Fruit fly (Drosophila melanogaster) whole organism, embryonic: ENCODE data around the gene CG14721.
A peak's percentile ranks its signal among the peaks of the same experiment; 100 is the strongest.

Experiments used
- Adf1 ChIP-seq: fragments of 200-800 bp; sonication (Bioruptor generic); IDR thresholded peaks from 2 replicates; pipeline ENCODE4 v1.3.6; 2022; ENCODE audit warnings: missing biosample characterization, missing genetic modification characterization
- Antp ChIP-seq: fragments of 200-800 bp; sonication (Bioruptor generic); optimal IDR thresholded peaks from 3 replicates; lab custom pipeline; 2016; ENCODE audit warnings: missing biosample characterization, missing genetic modification characterization
- Blimp-1 ChIP-seq: fragments of 200-800 bp; sonication (Bioruptor generic); optimal IDR thresholded peaks from 3 replicates; lab custom pipeline; 2018; ENCODE audit warnings: missing biosample characterization, missing genetic modification characterization, mild to moderate bottlenecking, moderate library complexity, missing genetic modification reagents
- CG10565 ChIP-seq: fragments of 200-800 bp; sonication (Bioruptor generic); optimal IDR thresholded peaks from 3 replicates; lab custom pipeline; 2016; ENCODE audit warnings: missing biosample characterization, mild to moderate bottlenecking, missing genetic modification characterization
- CG10979 ChIP-seq: fragments of 200-800 bp; sonication (Bioruptor generic); optimal IDR thresholded peaks from 2 replicates; lab custom pipeline; 2018; ENCODE audit warnings: missing biosample characterization, mild to moderate bottlenecking, missing genetic modification characterization, moderate library complexity
- CG11093 ChIP-seq: fragments of 200-800 bp; sonication (Bioruptor generic); IDR thresholded peaks from 3 replicates; pipeline ENCODE4 v1.3.6; 2022; ENCODE audit warnings: missing biosample characterization, missing genetic modification characterization
- CG14860 ChIP-seq: fragments of 200-800 bp; sonication (Bioruptor generic); IDR thresholded peaks from 3 replicates; pipeline ENCODE4 v1.3.6; 2022; ENCODE audit warnings: missing biosample characterization, missing genetic modification characterization; ENCODE audit not compliant: partially characterized antibody
- CG1832 ChIP-seq: fragments of 200-800 bp; sonication (Bioruptor generic); optimal IDR thresholded peaks from 2 replicates; lab custom pipeline; 2017; ENCODE audit warnings: missing biosample characterization, mild to moderate bottlenecking, missing genetic modification characterization, inconsistent platforms
- CG30403 ChIP-seq: fragments of 200-800 bp; sonication (Bioruptor generic); optimal IDR thresholded peaks from 3 replicates; lab custom pipeline; 2016; ENCODE audit warnings: missing biosample characterization, missing genetic modification characterization
- CG3065 ChIP-seq: fragments of 200-800 bp; sonication (Bioruptor generic); optimal IDR thresholded peaks from 2 replicates; lab custom pipeline; 2016; ENCODE audit warnings: missing biosample characterization, missing genetic modification characterization
- CG5953 ChIP-seq: fragments of 200-800 bp; sonication (Bioruptor generic); IDR thresholded peaks from 2 replicates; pipeline ENCODE4 v1.3.6; 2022; ENCODE audit warnings: missing biosample characterization, missing genetic modification characterization
- CG6689 ChIP-seq: fragments of 200-800 bp; sonication (Bioruptor generic); IDR thresholded peaks from 2 replicates; pipeline ENCODE4 v1.3.6; 2022; ENCODE audit warnings: missing biosample characterization, missing genetic modification characterization
- CG6765 ChIP-seq: fragments of 200-800 bp; sonication (Bioruptor generic); optimal IDR thresholded peaks from 3 replicates; lab custom pipeline; 2017; ENCODE audit warnings: missing biosample characterization, mild to moderate bottlenecking, missing genetic modification characterization
- CG7839 ChIP-seq: fragments of 200-800 bp; sonication (Bioruptor generic); optimal IDR thresholded peaks from 3 replicates; lab custom pipeline; 2018; ENCODE audit warnings: missing biosample characterization, mild to moderate bottlenecking, missing genetic modification characterization, moderate library complexity
- CG8478 ChIP-seq: fragments of >200 bp; optimal IDR thresholded peaks from 2 replicates; lab custom pipeline; 2018
- CG9609 ChIP-seq: fragments of 200-800 bp; sonication (Bioruptor generic); optimal IDR thresholded peaks from 3 replicates; lab custom pipeline; 2016; ENCODE audit warnings: missing biosample characterization, missing genetic modification characterization
- CHES-1-like ChIP-seq: fragments of 200-800 bp; sonication (Bioruptor generic); optimal IDR thresholded peaks from 2 replicates; lab custom pipeline; 2016; ENCODE audit warnings: missing biosample characterization, missing genetic modification characterization
- Dip2 ChIP-seq: fragments of 200-800 bp; sonication (Bioruptor generic); IDR thresholded peaks from 2 replicates; pipeline ENCODE4 v1.3.6; 2022; ENCODE audit warnings: missing biosample characterization, missing genetic modification characterization
- Dref ChIP-seq: fragments of 200-800 bp; sonication (Bioruptor generic); IDR thresholded peaks from 2 replicates; pipeline ENCODE4 v1.3.6; 2022; ENCODE audit warnings: missing biosample characterization, missing genetic modification characterization
- Drgx ChIP-seq: fragments of 200-800 bp; sonication (Bioruptor generic); IDR thresholded peaks from 2 replicates; pipeline ENCODE4 v1.3.6; 2022; ENCODE audit warnings: missing biosample characterization, missing genetic modification characterization
- Ets65A ChIP-seq: fragments of 200-800 bp; sonication (Bioruptor generic); peaks from one replicate; lab custom pipeline; 2016; ENCODE audit warnings: missing biosample characterization, missing genetic modification characterization
- Fer1 ChIP-seq: fragments of 200-800 bp; sonication (Bioruptor generic); optimal IDR thresholded peaks from 2 replicates; lab custom pipeline; 2017; ENCODE audit warnings: missing biosample characterization, mild to moderate bottlenecking, missing genetic modification characterization
- H15 ChIP-seq: fragments of 200-800 bp; sonication (Bioruptor generic); IDR thresholded peaks from 3 replicates; pipeline ENCODE4 v1.3.6; 2022; ENCODE audit warnings: missing biosample characterization, missing genetic modification characterization
- Hey ChIP-seq: fragments of 200-800 bp; sonication (Bioruptor generic); optimal IDR thresholded peaks from 3 replicates; lab custom pipeline; 2018; ENCODE audit warnings: missing biosample characterization, mild to moderate bottlenecking, missing genetic modification characterization
- Jarid2 ChIP-seq: fragments of 200-800 bp; sonication (Bioruptor generic); optimal IDR thresholded peaks from 3 replicates; lab custom pipeline; 2017; ENCODE audit warnings: mild to moderate bottlenecking, missing biosample characterization, missing genetic modification reagents, missing genetic modification characterization
- NC2α ChIP-seq: fragments of 200-800 bp; sonication (Bioruptor generic); optimal IDR thresholded peaks from 2 replicates; lab custom pipeline; 2016; ENCODE audit warnings: missing biosample characterization, missing genetic modification characterization
- Optix ChIP-seq: fragments of 200-800 bp; sonication (Bioruptor generic); IDR thresholded peaks from 3 replicates; pipeline ENCODE4 v1.3.6; 2022; ENCODE audit warnings: missing biosample characterization, missing genetic modification characterization
- Rfx ChIP-seq: fragments of 200-800 bp; sonication (Bioruptor generic); IDR thresholded peaks from 2 replicates; pipeline ENCODE4 v1.3.6; 2022; ENCODE audit warnings: missing biosample characterization, missing genetic modification characterization
- bcd ChIP-seq: fragments of 200-800 bp; sonication (Bioruptor generic); optimal IDR thresholded peaks from 2 replicates; lab custom pipeline; 2017; ENCODE audit warnings: missing biosample characterization, mild to moderate bottlenecking, missing genetic modification characterization
- btn ChIP-seq: fragments of 200-800 bp; sonication (Bioruptor generic); optimal IDR thresholded peaks from 2 replicates; lab custom pipeline; 2016; ENCODE audit warnings: missing biosample characterization, missing genetic modification characterization
- cad ChIP-seq: fragments of >200 bp; optimal IDR thresholded peaks from 2 replicates; lab custom pipeline; 2017; ENCODE audit warnings: missing biosample characterization, missing genetic modification characterization
- chn ChIP-seq: fragments of 200-800 bp; sonication (Bioruptor generic); optimal IDR thresholded peaks from 2 replicates; lab custom pipeline; 2016; ENCODE audit warnings: missing biosample characterization, missing genetic modification characterization
- crp ChIP-seq, 2 experiments: fragments of 200-800 bp; sonication (Bioruptor generic); optimal IDR thresholded peaks; 2 replicates in 1 of 2; 3 replicates in 1 of 2; lab custom pipeline; 2017; ENCODE audit warnings: missing biosample characterization in 2 of 2, missing genetic modification characterization in 2 of 2, mild to moderate bottlenecking in 1 of 2, moderate library complexity in 1 of 2
- dimm ChIP-seq: fragments of 200-800 bp; sonication (Bioruptor generic); IDR thresholded peaks from 2 replicates; pipeline ENCODE4 v1.3.6; 2022; ENCODE audit warnings: missing biosample characterization, missing genetic modification characterization
- eyg ChIP-seq: fragments of 200-800 bp; sonication (Bioruptor generic); optimal IDR thresholded peaks from 3 replicates; lab custom pipeline; 2016; ENCODE audit warnings: missing biosample characterization, missing genetic modification characterization
- gcm ChIP-seq: fragments of 200-800 bp; sonication (Bioruptor generic); optimal IDR thresholded peaks from 2 replicates; lab custom pipeline; 2019; ENCODE audit warnings: missing biosample characterization, mild to moderate bottlenecking, missing genetic modification characterization, moderate library complexity
- gem ChIP-seq: fragments of 200-800 bp; sonication (Bioruptor generic); optimal IDR thresholded peaks from 2 replicates; lab custom pipeline; 2019; ENCODE audit warnings: missing biosample characterization, mild to moderate bottlenecking, missing genetic modification characterization, moderate library complexity
- ham ChIP-seq: fragments of 200-800 bp; sonication (Bioruptor generic); IDR thresholded peaks from 2 replicates; pipeline ENCODE4 v1.3.6; 2022; ENCODE audit warnings: missing biosample characterization, missing genetic modification characterization
- hkb ChIP-seq, 2 experiments: fragments of 200-800 bp in 1 of 2; fragments of >200 bp in 1 of 2; sonication (Bioruptor generic) in 1 of 2; IDR thresholded peaks in 1 of 2; optimal IDR thresholded peaks in 1 of 2; 2 replicates each; pipeline versions ENCODE4 v1.3.6 to Lab custom; 2017 to 2022; ENCODE audit warnings: missing biosample characterization in 1 of 2, missing genetic modification characterization in 1 of 2
- kay ChIP-seq: fragments of 200-800 bp; sonication (Bioruptor generic); optimal IDR thresholded peaks from 2 replicates; lab custom pipeline; 2016; ENCODE audit warnings: missing biosample characterization, missing genetic modification characterization
- onecut ChIP-seq: fragments of 200-800 bp; sonication (Bioruptor generic); IDR thresholded peaks from 2 replicates; pipeline ENCODE4 v1.3.6; 2022; ENCODE audit warnings: missing biosample characterization, missing genetic modification characterization
- pan ChIP-seq, 4 experiments: fragments of >200 bp in 3 of 4; fragments of 200-800 bp in 1 of 4; sonication (Bioruptor generic) in 1 of 4; optimal IDR thresholded peaks in 3 of 4; IDR thresholded peaks in 1 of 4; 2 replicates each; pipeline versions ENCODE4 v1.3.6 to Lab custom; 2017 to 2022; ENCODE audit warnings: missing biosample characterization in 2 of 4, missing genetic modification characterization in 2 of 4, mixed read lengths in 1 of 4
- scrt ChIP-seq: fragments of 200-800 bp; sonication (Bioruptor generic); optimal IDR thresholded peaks from 2 replicates; lab custom pipeline; 2018; ENCODE audit warnings: missing biosample characterization, mild to moderate bottlenecking, missing genetic modification characterization, moderate library complexity
- sens ChIP-seq: fragments of 200-800 bp; sonication (Bioruptor generic); peaks from one replicate; lab custom pipeline; 2016; ENCODE audit warnings: missing biosample characterization, missing genetic modification characterization
- sens-2 ChIP-seq: fragments of 200-800 bp; sonication (Bioruptor generic); IDR thresholded peaks from 2 replicates; pipeline ENCODE4 v1.3.6; 2022; ENCODE audit warnings: missing biosample characterization, missing genetic modification characterization
- slbo ChIP-seq: fragments of 200-800 bp; sonication (Bioruptor generic); IDR thresholded peaks from 2 replicates; pipeline ENCODE4 v1.3.6; 2022; ENCODE audit warnings: missing biosample characterization, missing genetic modification characterization
- slp2 ChIP-seq: fragments of 200-800 bp; sonication (Bioruptor generic); optimal IDR thresholded peaks from 2 replicates; lab custom pipeline; 2016; ENCODE audit warnings: missing biosample characterization, missing genetic modification characterization
- tll ChIP-seq, 2 experiments: fragments of 200-800 bp in 1 of 2; fragments of >200 bp in 1 of 2; sonication (Bioruptor generic) in 1 of 2; optimal IDR thresholded peaks; 2 replicates each; lab custom pipeline; 2017 to 2019; ENCODE audit warnings: missing biosample characterization in 2 of 2, missing genetic modification characterization in 2 of 2, mild to moderate bottlenecking in 1 of 2, moderate library complexity in 1 of 2
- tna ChIP-seq: fragments of 200-800 bp; sonication (Bioruptor generic); IDR thresholded peaks from 2 replicates; pipeline ENCODE4 v1.3.6; 2022; ENCODE audit warnings: missing biosample characterization, missing genetic modification characterization; ENCODE audit not compliant: partially characterized antibody
- wek ChIP-seq: fragments of 200-800 bp; sonication (Bioruptor generic); optimal IDR thresholded peaks from 3 replicates; lab custom pipeline; 2018; ENCODE audit warnings: missing biosample characterization, mild to moderate bottlenecking, missing genetic modification characterization, moderate library complexity
- yki ChIP-seq: fragments of >200 bp; optimal IDR thresholded peaks from 3 replicates; lab custom pipeline; 2018
- zfh2 ChIP-seq: fragments of 200-800 bp; sonication (Bioruptor generic); optimal IDR thresholded peaks from 2 replicates; lab custom pipeline; 2016; ENCODE audit warnings: missing biosample characterization, missing genetic modification characterization

The CG14721 gene

dm6 chr3R:11777058-11777457, 41.8 kb downstream of the CG14721 start (continued):
- peak; percentile 9 for TF ChIP-seq CG10979 (tag; lab: Kevin White, UChicago)
- TF ChIP-seq kay (GFP tag; lab: Kevin White, UChicago), result no peak
- TF ChIP-seq CG8478 (lab: Kevin White, UChicago), result no peak
- no peak for TF ChIP-seq tll (GFP tag; optimal IDR thresholded peaks at IDR 0.05; lab: Kevin White, UChicago)
- peak; percentile 10 for TF ChIP-seq CG7839
- TF ChIP-seq CG11093 (GFP tag; lab: Robert Waterston, UW), result no peak
- TF ChIP-seq Dip2 (GFP tag; lab: Robert Waterston, UW), result no peak
- peak; percentile 60 for TF ChIP-seq Blimp-1 (GFP tag; lab: Kevin White, UChicago)
- TF ChIP-seq CG3065 (GFP tag; lab: Kevin White, UChicago), result no peak
- TF ChIP-seq Hey (tag; lab: Kevin White, UChicago), result no peak
- peak; percentile 28 for TF ChIP-seq CG30403
- TF ChIP-seq Rfx, result 0 out of 2 replicates have a peak, but pooled peaks have one; percentile 6
- TF ChIP-seq Dref, result no peak
- TF ChIP-seq Optix (GFP tag; lab: Robert Waterston, UW), result no peak
- peak; percentile 54 for TF ChIP-seq sens (GFP tag; lab: Kevin White, UChicago)
- TF ChIP-seq zfh2 (GFP tag; lab: Kevin White, UChicago), result no peak
- no peak for TF ChIP-seq pan (optimal IDR thresholded peaks at IDR 0.05; lab: Kevin White, UChicago)
- peak in 1 of 2 experiments; percentile 5 for TF ChIP-seq pan (GFP tag; optimal IDR thresholded peaks at IDR 0.05 in 1 of 2, IDR thresholded peaks at IDR 0.05 in 1 of 2)
- no peak for TF ChIP-seq cad (GFP tag; lab: Kevin White, UChicago)
- TF ChIP-seq slp2 (GFP tag; lab: Kevin White, UChicago), result no peak
- TF ChIP-seq btn (GFP tag; lab: Kevin White, UChicago), result peak; percentile 4
- no peak for TF ChIP-seq CG1832 (GFP tag; lab: Kevin White, UChicago)
- no peak for TF ChIP-seq scrt
- no peak for TF ChIP-seq tna (GFP tag; lab: Robert Waterston, UW)
- peak; percentile 97 for TF ChIP-seq onecut
- no peak for TF ChIP-seq wek (GFP tag; lab: Kevin White, UChicago)
- TF ChIP-seq Jarid2 (GFP tag; lab: Kevin White, UChicago), result no peak
- no peak for TF ChIP-seq CG9609 (GFP tag; lab: Kevin White, UChicago)
- 0 out of 2 replicates have a peak, but pooled peaks have one; percentile 19 for TF ChIP-seq slbo (GFP tag; lab: Robert Waterston, UW)
- TF ChIP-seq sens-2 (GFP tag; lab: Robert Waterston, UW), result no peak
- TF ChIP-seq crp (GFP tag; optimal IDR thresholded peaks at IDR 0.05; lab: Kevin White, UChicago), result no peak
- no peak for TF ChIP-seq CHES-1-like (GFP tag; lab: Kevin White, UChicago)
- TF ChIP-seq Drgx (GFP tag; lab: Robert Waterston, UW), result peak; percentile 19; the same call in 1 of the 2 replicates
- TF ChIP-seq gem (tag; lab: Kevin White, UChicago), result peak; percentile 29
- TF ChIP-seq NC2α (GFP tag; lab: Kevin White, UChicago), result no peak
- TF ChIP-seq Ets65A (GFP tag; lab: Kevin White, UChicago), result no peak
- no peak for TF ChIP-seq H15 (GFP tag; lab: Robert Waterston, UW)
- TF ChIP-seq dimm (GFP tag; lab: Robert Waterston, UW), result no peak
- TF ChIP-seq Antp (GFP tag; lab: Kevin White, UChicago), result no peak
- no peak for TF ChIP-seq hkb (optimal IDR thresholded peaks at IDR 0.05; lab: Kevin White, UChicago)
- TF ChIP-seq hkb (GFP tag; IDR thresholded peaks at IDR 0.05; lab: Robert Waterston, UW), result peak; percentile 30; the same call in 1 of the 2 replicates
- TF ChIP-seq Fer1 (GFP tag; lab: Kevin White, UChicago), result no peak
- TF ChIP-seq chn (GFP tag; lab: Kevin White, UChicago), result no peak
- TF ChIP-seq ham, result no peak
- TF ChIP-seq yki (lab: Kevin White, UChicago), result no peak
- no peak for TF ChIP-seq eyg
- TF ChIP-seq bcd (GFP tag; lab: Kevin White, UChicago), result no peak
- TF ChIP-seq CG5953 (GFP tag; lab: Robert Waterston, UW), result no peak
- no peak for TF ChIP-seq CG14860 (GFP tag; lab: Robert Waterston, UW)
- no peak for TF ChIP-seq CG10565
- no peak for TF ChIP-seq CG6765 (GFP tag; lab: Kevin White, UChicago)
- TF ChIP-seq Adf1 (GFP tag; lab: Robert Waterston, UW), result peak; percentile 92
- TF ChIP-seq CG6689 (GFP tag; lab: Robert Waterston, UW), result no peak
- TF ChIP-seq gcm (GFP tag; lab: Kevin White, UChicago), result peak; percentile 15
